Fruit fly (Drosophila melanogaster): ENCODE measurements around the gene lz.

dm6 chrX:9272830-9273507 is 11.5 kb upstream of the lz start, which contains the start of the genes Cfp1 and Aladin:
- TF ChIP-seq HLHmδ (GFP tag; optimal IDR thresholded peaks at IDR 0.05) (no peak), dpn (GFP tag; optimal IDR thresholded peaks at IDR 0.05) (no peak)

All from whole organism, embryonic.